Fruit fly (Drosophila melanogaster) Kc167 (cell line): ENCODE results near the gene noc.

Source experiments
- Myc ChIP-seq: fragments of >200 bp; optimal IDR thresholded peaks from 2 replicates; lab custom pipeline; 2017; ENCODE audit warnings: missing external identifiers
- Sin3A ChIP-seq: fragments of >200 bp; optimal IDR thresholded peaks from 2 replicates; lab custom pipeline; 2018; ENCODE audit warnings: missing external identifiers
- h ChIP-seq: fragments of >200 bp; optimal IDR thresholded peaks from 3 replicates; lab custom pipeline; 2018; ENCODE audit warnings: missing external identifiers
- insv ChIP-seq: fragments of >200 bp; optimal IDR thresholded peaks from 3 replicates; lab custom pipeline; 2018; ENCODE audit warnings: missing external identifiers
- psq ChIP-seq: fragments of >200 bp; optimal IDR thresholded peaks from 2 replicates; lab custom pipeline; 2017; ENCODE audit warnings: missing external identifiers
- ttk ChIP-seq: sonication (Bioruptor generic); optimal IDR thresholded peaks from 2 replicates; lab custom pipeline; 2017; ENCODE audit warnings: missing external identifiers

The noc gene

DNA sequence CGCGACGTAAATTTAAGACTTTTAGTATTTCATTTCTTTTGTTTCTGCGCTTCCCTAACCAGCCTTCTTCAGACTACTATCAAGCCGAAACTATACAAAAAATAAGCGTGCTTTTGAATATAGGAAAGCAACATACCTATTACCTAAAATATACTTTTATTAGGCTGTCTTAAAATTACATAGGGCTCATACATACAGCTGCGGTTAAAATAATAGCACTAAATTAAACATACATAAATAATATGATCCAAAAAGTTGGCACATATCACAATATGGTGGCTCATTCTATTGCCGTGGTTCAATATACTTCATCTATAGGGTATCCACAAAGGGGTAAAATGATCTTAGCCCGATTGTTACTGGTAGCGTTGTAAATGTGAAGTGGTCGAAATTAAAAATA, 9.7 kb downstream of the noc start:
- TF ChIP-seq insv (lab: Kevin White, UChicago) (no peak), ttk (lab: Kevin White, UChicago) (no peak), psq (lab: Kevin White, UChicago) (no peak), Sin3A (no peak), Myc (lab: Kevin White, UChicago) (no peak), h (lab: Kevin White, UChicago) (no peak)

DNA sequence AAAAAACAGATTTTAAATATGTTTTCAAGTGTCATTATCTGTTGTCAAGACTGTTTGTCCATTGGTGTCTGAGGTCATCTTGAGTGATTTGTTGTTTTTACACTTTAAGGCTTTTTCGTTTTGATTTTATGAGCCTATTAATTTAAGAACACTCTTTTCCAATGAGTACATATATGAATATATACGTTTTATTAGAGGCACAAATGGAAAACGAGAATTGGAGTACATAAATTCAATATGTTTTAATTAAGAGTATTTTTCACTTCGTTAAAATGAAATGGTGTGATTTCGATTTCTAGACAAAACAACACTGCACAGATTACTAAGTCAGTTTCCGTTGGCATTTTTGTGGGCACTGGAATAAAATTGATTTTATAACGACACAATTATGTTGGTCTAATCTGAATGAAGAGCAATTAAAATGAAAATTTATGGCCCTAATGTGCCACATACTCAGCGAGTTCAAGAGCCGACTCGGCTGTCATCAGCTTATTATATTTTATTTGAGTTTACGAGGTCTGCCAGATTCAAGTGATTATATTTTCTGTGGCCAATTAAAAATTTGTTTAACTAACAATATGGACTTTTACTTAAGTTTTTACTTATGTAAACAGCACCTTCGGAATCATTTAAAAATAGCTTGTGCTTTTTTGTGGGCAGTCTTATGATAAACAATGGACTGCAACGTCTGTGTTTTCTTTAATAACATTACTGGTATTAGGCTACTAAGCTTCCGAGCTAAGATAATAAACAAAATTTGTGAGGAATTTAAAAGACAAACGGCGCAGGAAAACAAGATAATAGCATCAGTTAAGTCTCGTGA, 10.7 kb downstream of the noc start:
- TF ChIP-seq Sin3A (no peak), Myc (lab: Kevin White, UChicago) (no peak), ttk (lab: Kevin White, UChicago) (no peak), psq (lab: Kevin White, UChicago) (no peak), insv (lab: Kevin White, UChicago) (no peak), h (lab: Kevin White, UChicago) (no peak)

DNA sequence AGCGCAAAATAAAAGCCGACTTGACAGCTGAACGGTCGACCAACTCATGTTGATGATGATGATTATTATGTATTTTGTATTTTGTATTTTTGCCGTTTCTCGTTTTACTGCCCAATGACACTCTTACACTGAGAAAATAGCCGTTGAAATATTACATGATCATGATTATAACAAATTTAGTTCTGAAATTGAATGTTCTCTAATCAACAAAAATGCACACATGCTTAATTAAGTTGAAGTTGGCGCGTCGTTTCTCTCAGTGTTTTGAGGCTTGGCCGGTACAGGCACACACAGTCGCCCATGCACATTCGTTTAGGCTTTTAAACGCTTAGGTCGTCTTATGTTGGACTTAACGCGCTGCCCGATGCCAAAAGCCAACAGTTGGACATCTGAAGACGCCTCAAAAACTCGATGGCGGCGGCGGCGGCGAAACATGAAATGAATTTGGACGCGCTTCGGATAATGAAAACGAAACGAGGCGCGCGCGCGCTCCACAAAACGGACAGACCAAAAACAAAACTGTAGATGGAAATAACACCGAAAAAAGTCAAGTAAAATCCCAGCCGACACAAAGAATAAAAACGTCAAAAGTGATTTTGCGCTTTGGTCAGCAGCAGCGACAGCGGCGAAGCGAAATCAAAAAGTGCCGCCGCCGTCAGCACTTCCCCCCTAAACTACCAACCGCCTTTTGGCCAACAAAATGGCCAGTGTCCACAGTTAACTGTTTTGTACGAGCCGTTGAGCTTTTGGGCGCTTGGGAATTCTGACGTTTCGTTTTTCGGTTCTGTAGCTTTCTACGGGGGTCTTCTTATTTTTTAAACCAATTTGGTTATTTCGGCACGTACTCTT, 12.1 kb downstream of the noc start:
- TF ChIP-seq insv (lab: Kevin White, UChicago): no peak
- TF ChIP-seq Sin3A: no peak
- no peak for TF ChIP-seq h (lab: Kevin White, UChicago)
- no peak for TF ChIP-seq Myc (lab: Kevin White, UChicago)
- TF ChIP-seq psq (lab: Kevin White, UChicago): no peak
- no peak for TF ChIP-seq ttk (lab: Kevin White, UChicago)

DNA sequence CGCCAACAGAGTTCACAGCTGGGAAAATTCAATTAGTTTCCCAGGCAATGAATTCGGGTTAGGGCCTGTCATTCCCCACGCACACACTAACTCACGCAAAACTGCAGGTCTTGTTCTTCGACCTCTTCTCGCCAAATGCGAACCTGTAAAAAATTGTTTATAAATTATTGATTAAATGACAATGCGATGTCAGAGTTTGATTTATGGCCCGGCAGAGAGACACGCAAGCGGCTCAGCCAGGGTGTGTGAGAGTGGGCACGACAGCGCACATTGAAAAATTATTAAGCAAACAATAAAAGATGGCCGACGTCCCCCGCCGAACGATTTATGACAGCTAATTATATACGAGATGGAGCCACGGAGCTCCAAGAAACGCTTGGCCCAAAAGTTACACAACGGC, 12.9 kb downstream of the noc start:
- TF ChIP-seq h (lab: Kevin White, UChicago) (no peak), Myc (lab: Kevin White, UChicago) (no peak), ttk (lab: Kevin White, UChicago) (no peak), insv (lab: Kevin White, UChicago) (no peak), Sin3A (no peak), psq (lab: Kevin White, UChicago) (no peak)

DNA sequence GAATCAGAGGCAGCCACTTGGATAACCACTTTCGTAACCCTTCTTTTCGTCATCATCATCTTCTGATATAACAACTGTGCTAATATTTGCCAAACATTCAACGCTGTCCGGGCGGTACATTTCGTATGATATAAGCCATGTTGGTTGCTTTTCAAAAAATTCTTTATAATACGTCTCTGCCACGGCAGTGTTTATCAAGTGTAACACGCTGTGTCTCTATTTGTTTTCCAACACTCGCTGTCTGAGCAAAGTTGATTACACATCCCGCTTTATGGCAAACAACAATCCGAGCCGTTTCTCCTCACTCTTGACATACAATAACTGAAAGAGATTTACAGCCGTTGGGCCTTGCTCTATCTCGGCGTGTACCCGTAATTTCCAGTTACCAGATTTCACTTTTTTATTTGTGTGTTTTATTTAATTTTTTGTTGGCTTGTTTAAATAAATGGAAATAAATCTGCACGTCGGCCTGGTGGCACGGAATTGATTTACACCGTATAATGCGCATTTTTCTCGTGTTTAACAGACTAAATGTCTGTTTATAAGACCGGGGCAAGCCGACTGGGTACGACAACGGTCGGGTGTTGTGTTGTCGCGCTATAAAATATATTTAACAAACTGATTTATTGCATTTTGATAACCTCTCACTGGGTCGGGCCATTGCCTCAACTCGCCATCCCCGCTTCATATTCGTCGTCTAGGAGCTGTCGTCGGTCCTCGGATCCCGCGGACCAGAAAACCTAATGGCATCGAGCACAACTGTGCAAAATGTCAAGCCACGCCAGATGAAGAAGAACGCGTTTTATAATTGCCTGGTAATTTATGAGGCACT, 14.6 kb downstream of the noc start:
- TF ChIP-seq insv (lab: Kevin White, UChicago) (no peak), Sin3A (no peak), Myc (lab: Kevin White, UChicago) (no peak), psq (lab: Kevin White, UChicago) (no peak), h (lab: Kevin White, UChicago) (no peak), ttk (lab: Kevin White, UChicago) (no peak)

DNA sequence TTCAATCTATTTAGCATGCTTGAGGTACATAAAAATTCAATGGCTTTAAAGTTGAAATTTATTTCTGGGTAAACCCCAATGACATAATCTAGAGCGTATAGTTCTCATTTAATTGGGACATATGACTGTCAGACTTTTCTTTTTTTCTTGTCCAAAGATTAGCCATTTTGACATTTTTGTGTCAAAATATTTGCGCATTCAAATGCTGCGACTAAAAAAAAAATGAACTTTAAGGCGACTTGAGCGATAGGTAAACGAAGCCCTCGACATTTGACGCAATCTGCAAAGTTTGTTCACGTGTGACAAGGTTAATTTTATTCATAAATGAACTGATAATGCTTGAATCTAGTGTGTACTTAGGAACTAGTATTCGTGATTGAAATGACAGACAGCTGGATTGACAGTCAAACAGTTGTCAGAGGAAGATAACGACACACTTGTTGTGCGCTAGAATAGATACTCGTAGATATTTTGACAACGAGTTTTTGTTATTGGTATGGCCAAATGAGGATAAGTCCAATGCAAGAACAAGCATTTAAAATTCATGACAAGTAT, 15.4 kb downstream of the noc start:
- no peak for TF ChIP-seq h (lab: Kevin White, UChicago)
- TF ChIP-seq ttk (lab: Kevin White, UChicago): no peak
- no peak for TF ChIP-seq Myc (lab: Kevin White, UChicago)
- no peak for TF ChIP-seq insv (lab: Kevin White, UChicago)
- TF ChIP-seq psq (lab: Kevin White, UChicago): no peak
- no peak for TF ChIP-seq Sin3A

DNA sequence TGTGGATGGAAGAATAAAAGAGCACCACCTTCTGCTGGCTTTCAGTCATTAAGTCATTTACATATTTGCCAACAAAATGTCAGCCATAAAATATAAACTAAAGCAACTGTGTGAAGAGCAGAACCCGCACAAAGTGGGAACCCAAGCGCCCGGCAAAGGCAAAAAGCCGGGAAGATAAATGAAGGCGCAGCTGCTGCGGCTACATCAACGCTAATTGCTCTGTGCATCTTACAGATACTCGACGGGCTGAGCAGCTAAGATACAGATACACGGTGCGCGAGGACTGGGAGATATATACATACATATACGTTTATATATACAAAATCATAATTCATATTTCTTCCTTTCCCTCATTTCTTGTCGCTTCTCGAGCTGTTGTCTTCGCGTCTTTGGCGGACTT, 16.0 kb downstream of the noc start:
- TF ChIP-seq Sin3A (no peak), ttk (lab: Kevin White, UChicago) (no peak), h (lab: Kevin White, UChicago) (no peak), Myc (lab: Kevin White, UChicago) (no peak), psq (lab: Kevin White, UChicago) (no peak), insv (lab: Kevin White, UChicago) (no peak)

DNA sequence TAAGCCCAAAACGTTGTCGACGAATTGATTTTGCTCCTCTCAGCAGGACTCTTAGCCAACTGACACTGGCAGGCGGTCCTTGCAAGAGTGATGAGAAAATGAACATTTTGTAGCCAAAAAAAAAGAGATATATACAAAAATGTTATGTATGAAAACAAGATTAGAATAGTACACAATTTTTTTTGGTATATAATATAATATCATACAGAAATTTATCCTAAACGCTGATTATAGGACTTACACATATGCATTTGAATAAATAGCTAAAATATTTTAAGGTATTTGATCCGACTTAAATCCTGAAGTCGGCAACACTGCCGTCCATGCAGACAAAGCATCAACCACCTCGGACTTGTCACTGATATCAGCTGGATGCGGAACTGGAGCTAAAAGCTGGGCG, 17.3 kb downstream of the noc start:
- TF ChIP-seq h (lab: Kevin White, UChicago) (no peak), psq (lab: Kevin White, UChicago) (no peak), insv (lab: Kevin White, UChicago) (no peak), ttk (lab: Kevin White, UChicago) (no peak), Sin3A (no peak), Myc (lab: Kevin White, UChicago) (no peak)

DNA sequence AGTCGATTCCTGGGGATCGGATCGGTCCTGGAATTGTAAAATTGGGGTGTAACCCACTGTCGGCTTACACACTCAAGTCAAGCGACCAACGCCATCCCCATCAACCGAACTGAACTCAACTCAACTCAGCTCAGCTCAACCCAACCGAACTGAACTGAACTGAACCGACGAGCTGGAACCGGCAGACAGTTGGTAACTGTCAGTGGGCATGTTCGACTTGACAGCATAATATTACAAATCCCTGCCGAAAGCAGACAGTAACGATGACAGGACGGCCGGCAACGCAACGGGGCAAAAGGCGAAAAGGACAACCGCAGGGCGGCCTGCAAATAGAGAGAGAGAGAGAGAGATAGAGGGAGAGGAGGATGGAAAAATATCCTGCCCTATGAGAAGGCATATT, 18.1 kb downstream of the noc start:
- TF ChIP-seq h (lab: Kevin White, UChicago) (no peak), ttk (lab: Kevin White, UChicago) (no peak), Myc (lab: Kevin White, UChicago) (no peak), psq (lab: Kevin White, UChicago) (no peak), insv (lab: Kevin White, UChicago) (no peak), Sin3A (no peak)

DNA sequence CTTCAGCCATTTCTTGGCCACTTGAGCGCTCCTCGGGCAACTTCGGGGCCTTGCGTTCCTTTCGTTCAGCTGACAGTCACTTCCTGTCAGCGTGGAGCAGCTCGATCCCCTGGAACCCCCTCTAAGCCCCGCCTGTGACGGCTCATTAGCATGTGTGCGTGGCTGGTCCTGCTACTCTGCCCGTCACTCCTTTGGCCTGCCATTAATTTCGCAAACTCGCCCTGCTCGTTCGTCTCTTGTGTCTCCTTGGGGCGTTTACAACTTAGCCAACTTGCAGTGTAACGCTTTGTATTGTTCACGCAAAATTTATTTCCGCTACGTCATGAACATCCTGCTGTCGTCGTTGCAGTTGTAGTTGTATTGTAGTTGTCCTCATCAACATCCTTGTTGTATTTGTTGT, 19.8 kb downstream of the noc start:
- TF ChIP-seq ttk (lab: Kevin White, UChicago): no peak
- no peak for TF ChIP-seq psq (lab: Kevin White, UChicago)
- TF ChIP-seq Sin3A: no peak
- TF ChIP-seq insv (lab: Kevin White, UChicago): no peak
- no peak for TF ChIP-seq Myc (lab: Kevin White, UChicago)
- no peak for TF ChIP-seq h (lab: Kevin White, UChicago)
